Fruit fly (Drosophila melanogaster) whole organism, embryonic: ENCODE data around the gene RpS7.

ENCODE experiments used
- Blimp-1 ChIP-seq: fragments of 200-800 bp; sonication (Bioruptor generic); optimal IDR thresholded peaks from 3 replicates; lab custom pipeline; 2018; ENCODE audit warnings: missing biosample characterization, missing genetic modification characterization, mild to moderate bottlenecking, moderate library complexity, missing genetic modification reagents
- CG11723 ChIP-seq: fragments of 200-800 bp; sonication (Bioruptor generic); optimal IDR thresholded peaks from 2 replicates; lab custom pipeline; 2017; ENCODE audit warnings: missing biosample characterization, mild to moderate bottlenecking, missing genetic modification characterization
- CG12659 ChIP-seq: fragments of 200-800 bp; sonication (Bioruptor generic); optimal IDR thresholded peaks from 3 replicates; lab custom pipeline; 2017; ENCODE audit warnings: mild to moderate bottlenecking, missing biosample characterization, missing genetic modification reagents, missing genetic modification characterization
- CG15601 ChIP-seq: fragments of 200-800 bp; sonication (Bioruptor generic); optimal IDR thresholded peaks from 3 replicates; lab custom pipeline; 2019; ENCODE audit warnings: missing biosample characterization, mild to moderate bottlenecking, missing genetic modification characterization, moderate library complexity
- CG1603 ChIP-seq: fragments of 200-800 bp; sonication (Bioruptor generic); optimal IDR thresholded peaks from 2 replicates; lab custom pipeline; 2019; ENCODE audit warnings: missing biosample characterization, mild to moderate bottlenecking, missing genetic modification characterization, moderate library complexity
- CG16779 ChIP-seq: fragments of 200-800 bp; sonication (Bioruptor generic); IDR thresholded peaks from 2 replicates; pipeline ENCODE4 v1.3.6; 2022; ENCODE audit warnings: missing biosample characterization, missing genetic modification characterization
- CG17186 ChIP-seq: fragments of 200-800 bp; sonication (Bioruptor generic); optimal IDR thresholded peaks from 3 replicates; lab custom pipeline; 2017; ENCODE audit warnings: missing biosample characterization, missing genetic modification reagents, missing genetic modification characterization
- CG17612 ChIP-seq: fragments of 200-800 bp; sonication (Bioruptor generic); IDR thresholded peaks from 2 replicates; pipeline ENCODE4 v1.3.6; 2022; ENCODE audit warnings: missing biosample characterization, missing genetic modification characterization
- CG1832 ChIP-seq: fragments of 200-800 bp; sonication (Bioruptor generic); optimal IDR thresholded peaks from 2 replicates; lab custom pipeline; 2017; ENCODE audit warnings: missing biosample characterization, mild to moderate bottlenecking, missing genetic modification characterization, inconsistent platforms
- CG2116 ChIP-seq: fragments of 200-800 bp; sonication (Bioruptor generic); optimal IDR thresholded peaks from 3 replicates; lab custom pipeline; 2018; ENCODE audit warnings: missing biosample characterization, mild to moderate bottlenecking, missing genetic modification characterization
- CG2712 ChIP-seq: fragments of 200-800 bp; optimal IDR thresholded peaks from 3 replicates; lab custom pipeline; 2019; ENCODE audit warnings: missing biosample characterization, mild to moderate bottlenecking, missing genetic modification characterization, moderate library complexity
- CG2875 ChIP-seq: fragments of 200-800 bp; sonication (Bioruptor generic); optimal IDR thresholded peaks from 2 replicates; lab custom pipeline; 2017; ENCODE audit warnings: missing biosample characterization, mild to moderate bottlenecking, missing genetic modification characterization, missing genetic modification reagents
- CG31388 ChIP-seq: fragments of 200-800 bp; sonication (Bioruptor generic); optimal IDR thresholded peaks from 2 replicates; lab custom pipeline; 2016; ENCODE audit warnings: missing biosample characterization, missing genetic modification characterization
- CG4404 ChIP-seq: fragments of 200-800 bp; sonication (Bioruptor generic); IDR thresholded peaks from 2 replicates; pipeline ENCODE4 v1.3.6; 2022; ENCODE audit warnings: missing biosample characterization, missing genetic modification characterization
- CG4730 ChIP-seq: fragments of 200-800 bp; sonication (Bioruptor generic); IDR thresholded peaks from 2 replicates; pipeline ENCODE4 v1.3.6; 2022; ENCODE audit warnings: missing biosample characterization, missing genetic modification characterization
- CG7963 ChIP-seq: fragments of 200-800 bp; sonication (Bioruptor generic); IDR thresholded peaks from 3 replicates; pipeline ENCODE4 v1.3.6; 2022; ENCODE audit warnings: missing biosample characterization, missing genetic modification characterization; ENCODE audit not compliant: partially characterized antibody
- CG8478 ChIP-seq: fragments of >200 bp; optimal IDR thresholded peaks from 2 replicates; lab custom pipeline; 2018
- CG8924 ChIP-seq: fragments of 200-800 bp; optimal IDR thresholded peaks from 3 replicates; lab custom pipeline; 2019; ENCODE audit warnings: missing biosample characterization, mild to moderate bottlenecking, missing genetic modification characterization, moderate library complexity
- CG9437 ChIP-seq: fragments of 200-800 bp; sonication (Bioruptor generic); optimal IDR thresholded peaks from 2 replicates; lab custom pipeline; 2018; ENCODE audit warnings: missing biosample characterization, mild to moderate bottlenecking, missing genetic modification characterization
- CoRest ChIP-seq: fragments of 200-800 bp; sonication (Bioruptor generic); optimal IDR thresholded peaks from 3 replicates; lab custom pipeline; 2018; ENCODE audit warnings: missing biosample characterization, mild to moderate bottlenecking, missing genetic modification characterization, moderate library complexity
- Dek ChIP-seq: fragments of 200-800 bp; sonication (Bioruptor generic); optimal IDR thresholded peaks from 3 replicates; lab custom pipeline; 2019; ENCODE audit warnings: missing biosample characterization, mild to moderate bottlenecking, missing genetic modification characterization, moderate library complexity
- Dll ChIP-seq: fragments of 200-800 bp; sonication (Bioruptor generic); IDR thresholded peaks from 4 replicates; pipeline ENCODE4 v1.3.6; 2022; ENCODE audit warnings: missing biosample characterization, missing genetic modification characterization; ENCODE audit not compliant: partially characterized antibody
- Dref ChIP-seq: fragments of 200-800 bp; sonication (Bioruptor generic); IDR thresholded peaks from 2 replicates; pipeline ENCODE4 v1.3.6; 2022; ENCODE audit warnings: missing biosample characterization, missing genetic modification characterization
- Gug ChIP-seq: fragments of 200-800 bp; sonication (Bioruptor generic); IDR thresholded peaks from 4 replicates; pipeline ENCODE4 v1.3.6; 2022; ENCODE audit warnings: missing biosample characterization, missing genetic modification characterization
- Hand ChIP-seq: fragments of 200-800 bp; sonication (Bioruptor generic); optimal IDR thresholded peaks from 2 replicates; lab custom pipeline; 2017; ENCODE audit warnings: mild to moderate bottlenecking, missing biosample characterization, missing genetic modification reagents, missing genetic modification characterization
- Hey ChIP-seq: fragments of 200-800 bp; sonication (Bioruptor generic); optimal IDR thresholded peaks from 3 replicates; lab custom pipeline; 2018; ENCODE audit warnings: missing biosample characterization, mild to moderate bottlenecking, missing genetic modification characterization
- Hr51 ChIP-seq, 2 experiments: fragments of 200-800 bp; sonication (Bioruptor generic); optimal IDR thresholded peaks; 2 replicates in 1 of 2; 3 replicates in 1 of 2; lab custom pipeline; 2016 to 2018; ENCODE audit warnings: missing biosample characterization in 2 of 2, missing genetic modification characterization in 2 of 2, mild to moderate bottlenecking in 1 of 2, moderate library complexity in 1 of 2
- MESR4 ChIP-seq: fragments of 200-800 bp; sonication (Bioruptor generic); optimal IDR thresholded peaks from 2 replicates; lab custom pipeline; 2018; ENCODE audit warnings: missing biosample characterization, mild to moderate bottlenecking, missing genetic modification characterization, moderate library complexity
- NK7.1 ChIP-seq: fragments of 200-800 bp; sonication (Bioruptor generic); optimal IDR thresholded peaks from 3 replicates; lab custom pipeline; 2016; ENCODE audit warnings: missing biosample characterization, missing genetic modification characterization
- Scr ChIP-seq: fragments of 200-800 bp; sonication (Bioruptor generic); IDR thresholded peaks from 2 replicates; pipeline ENCODE4 v1.3.6; 2022; ENCODE audit warnings: missing biosample characterization, missing genetic modification characterization; ENCODE audit not compliant: partially characterized antibody
- Ssrp ChIP-seq: fragments of 200-800 bp; sonication (Bioruptor generic); optimal IDR thresholded peaks from 2 replicates; lab custom pipeline; 2018; ENCODE audit warnings: missing biosample characterization, mild to moderate bottlenecking, missing genetic modification characterization, moderate library complexity
- Usf ChIP-seq: fragments of 200-800 bp; sonication (Bioruptor generic); optimal IDR thresholded peaks from 2 replicates; lab custom pipeline; 2017; ENCODE audit warnings: missing genotype, missing biosample characterization, missing genetic modification characterization
- Xrp1 ChIP-seq: fragments of 200-800 bp; sonication (Bioruptor generic); IDR thresholded peaks from 2 replicates; pipeline ENCODE4 v1.3.6; 2022; ENCODE audit warnings: missing biosample characterization, missing genetic modification characterization
- abd-A ChIP-seq: fragments of 200-800 bp; sonication (Bioruptor generic); optimal IDR thresholded peaks from 3 replicates; lab custom pipeline; 2019; ENCODE audit warnings: missing biosample characterization, mild to moderate bottlenecking, missing genetic modification characterization, moderate library complexity
- bsh ChIP-seq, 2 experiments: fragments of 200-800 bp; sonication (Bioruptor generic); optimal IDR thresholded peaks; 2 replicates each; lab custom pipeline; 2017 to 2018; ENCODE audit warnings: mild to moderate bottlenecking in 2 of 2, missing biosample characterization in 2 of 2, missing genetic modification characterization in 2 of 2, moderate library complexity in 1 of 2
- chn ChIP-seq: fragments of 200-800 bp; sonication (Bioruptor generic); optimal IDR thresholded peaks from 2 replicates; lab custom pipeline; 2016; ENCODE audit warnings: missing biosample characterization, missing genetic modification characterization
- croc ChIP-seq: fragments of 200-800 bp; sonication (Bioruptor generic); conservative IDR thresholded peaks from 3 replicates; pipeline ENCODE4 v1.3.6; 2022; ENCODE audit warnings: missing biosample characterization, missing genetic modification characterization
- cwo ChIP-seq: fragments of 200-800 bp; sonication (Bioruptor generic); optimal IDR thresholded peaks from 3 replicates; lab custom pipeline; 2017; ENCODE audit warnings: missing biosample characterization, missing genetic modification characterization, mild to moderate bottlenecking, moderate library complexity, missing genetic modification reagents
- gt ChIP-seq: fragments of 200-800 bp; sonication (Bioruptor generic); IDR thresholded peaks from 2 replicates; pipeline ENCODE4 v1.3.6; 2022; ENCODE audit warnings: missing biosample characterization, missing genetic modification characterization
- jing ChIP-seq: fragments of 200-800 bp; sonication (Bioruptor generic); optimal IDR thresholded peaks from 2 replicates; lab custom pipeline; 2018; ENCODE audit warnings: missing biosample characterization, mild to moderate bottlenecking, missing genetic modification characterization
- jumu ChIP-seq: fragments of 200-800 bp; sonication (Bioruptor generic); optimal IDR thresholded peaks from 3 replicates; lab custom pipeline; 2016; ENCODE audit warnings: missing biosample characterization, missing genetic modification characterization
- nerfin-2 ChIP-seq: fragments of 200-800 bp; sonication (Bioruptor generic); IDR thresholded peaks from 2 replicates; pipeline ENCODE4 v1.3.6; 2022; ENCODE audit warnings: missing biosample characterization, missing genetic modification characterization; ENCODE audit not compliant: partially characterized antibody
- pb ChIP-seq: fragments of 200-800 bp; sonication (Bioruptor generic); optimal IDR thresholded peaks from 3 replicates; lab custom pipeline; 2016; ENCODE audit warnings: missing biosample characterization, missing genetic modification characterization
- pum ChIP-seq: fragments of 200-800 bp; sonication (Bioruptor generic); optimal IDR thresholded peaks from 2 replicates; lab custom pipeline; 2016; ENCODE audit warnings: missing biosample characterization, missing genetic modification characterization
- repo ChIP-seq: fragments of 200-800 bp; sonication (Bioruptor generic); optimal IDR thresholded peaks from 2 replicates; lab custom pipeline; 2016; ENCODE audit warnings: missing biosample characterization, missing genetic modification characterization
- row ChIP-seq: fragments of 200-800 bp; sonication (Bioruptor generic); IDR thresholded peaks from 3 replicates; pipeline ENCODE4 v1.3.6; 2022; ENCODE audit warnings: missing biosample characterization, missing genetic modification characterization
- slou ChIP-seq: fragments of 200-800 bp; sonication (Bioruptor generic); optimal IDR thresholded peaks from 3 replicates; lab custom pipeline; 2016; ENCODE audit warnings: missing biosample characterization, missing genetic modification characterization
- so ChIP-seq: fragments of 200-800 bp; sonication (Bioruptor generic); IDR thresholded peaks from 3 replicates; pipeline ENCODE4 v1.3.6; 2022; ENCODE audit warnings: missing biosample characterization, missing genetic modification characterization
- tgo ChIP-seq: fragments of 200-800 bp; sonication (Bioruptor generic); IDR thresholded peaks from 3 replicates; pipeline ENCODE4 v1.3.6; 2022; ENCODE audit warnings: missing biosample characterization, missing genetic modification characterization
- trh ChIP-seq: fragments of 200-800 bp; sonication (Bioruptor generic); optimal IDR thresholded peaks from 2 replicates; lab custom pipeline; 2016; ENCODE audit warnings: missing biosample characterization, missing genetic modification characterization
- vvl ChIP-seq: fragments of 200-800 bp; sonication (Bioruptor generic); IDR thresholded peaks from 2 replicates; pipeline ENCODE4 v1.3.6; 2022; ENCODE audit warnings: missing biosample characterization, missing genetic modification characterization

The RpS7 gene

dm6 chr3R:30179934-30180333 lies 28.9 kb downstream of the RpS7 start, which contains the start of gene Bet5 (continued):
- no peak for TF ChIP-seq Dek (tag; lab: Kevin White, UChicago)
- TF ChIP-seq CG15601, result no peak
- peak; percentile 29 for TF ChIP-seq CG17186 (GFP tag; lab: Kevin White, UChicago)
- no peak for TF ChIP-seq CG4404 (GFP tag; lab: Robert Waterston, UW)
- TF ChIP-seq CG12659 (GFP tag; lab: Kevin White, UChicago), result peak; percentile 8
- TF ChIP-seq CG2875 (GFP tag; lab: Kevin White, UChicago), result no peak
- TF ChIP-seq so (GFP tag; lab: Robert Waterston, UW), result no peak
- TF ChIP-seq CG1603 (tag; lab: Kevin White, UChicago), result peak; percentile 46
- TF ChIP-seq MESR4 (GFP tag; lab: Kevin White, UChicago), result peak; percentile 4
- TF ChIP-seq CG17612 (GFP tag; lab: Robert Waterston, UW), result no peak
- TF ChIP-seq Hr51 (GFP tag; optimal IDR thresholded peaks at IDR 0.05; lab: Kevin White, UChicago), result no peak
- TF ChIP-seq jumu (GFP tag; lab: Kevin White, UChicago), result no peak
- TF ChIP-seq Blimp-1 (GFP tag; lab: Kevin White, UChicago), result no peak
- no peak for TF ChIP-seq Ssrp (tag; lab: Kevin White, UChicago)
- TF ChIP-seq CG4730 (GFP tag; lab: Robert Waterston, UW), result no peak
- no peak for TF ChIP-seq bsh (GFP tag; optimal IDR thresholded peaks at IDR 0.05; lab: Kevin White, UChicago)
- no peak for TF ChIP-seq CG11723 (GFP tag; lab: Kevin White, UChicago)
- no peak for TF ChIP-seq Hey (tag; lab: Kevin White, UChicago)
- peak; percentile 52; the same call in 2 of the 4 replicates for TF ChIP-seq Dll (GFP tag; lab: Robert Waterston, UW)
- TF ChIP-seq vvl (GFP tag; lab: Robert Waterston, UW), result peak; percentile 59
- no peak for TF ChIP-seq croc (GFP tag; lab: Robert Waterston, UW)
- TF ChIP-seq CG8924 (tag; lab: Kevin White, UChicago), result no peak
- TF ChIP-seq Usf (GFP tag; lab: Kevin White, UChicago), result no peak
- no peak for TF ChIP-seq CG8478 (lab: Kevin White, UChicago)
- TF ChIP-seq CG2116 (GFP tag; lab: Kevin White, UChicago), result peak; percentile 12
- no peak for TF ChIP-seq nerfin-2 (GFP tag; lab: Robert Waterston, UW)
- no peak for TF ChIP-seq repo (GFP tag; lab: Kevin White, UChicago)
- no peak for TF ChIP-seq CG7963 (GFP tag; lab: Robert Waterston, UW)
- no peak for TF ChIP-seq CG2712
- TF ChIP-seq chn, result no peak
- no peak for TF ChIP-seq CG1832
- 0 out of 3 replicates have a peak, but pooled peaks have one; percentile 8 for TF ChIP-seq row
- TF ChIP-seq pum (GFP tag; lab: Kevin White, UChicago), result no peak
- TF ChIP-seq jing, result no peak
- no peak for TF ChIP-seq gt (GFP tag; lab: Robert Waterston, UW)
- TF ChIP-seq Hand (GFP tag; lab: Kevin White, UChicago), result no peak
- no peak for TF ChIP-seq Gug (GFP tag; lab: Robert Waterston, UW)
- no peak for TF ChIP-seq tgo (GFP tag; lab: Robert Waterston, UW)
- no peak for TF ChIP-seq Xrp1
- no peak for TF ChIP-seq CoRest
- TF ChIP-seq pb (GFP tag; lab: Kevin White, UChicago), result no peak
- no peak for TF ChIP-seq CG16779 (GFP tag; lab: Robert Waterston, UW)
- TF ChIP-seq Dref (GFP tag; lab: Robert Waterston, UW), result no peak
- 0 out of 2 replicates have a peak, but pooled peaks have one; percentile 18 for TF ChIP-seq Scr (GFP tag; lab: Robert Waterston, UW)
- peak; percentile 87 for TF ChIP-seq CG9437 (GFP tag; lab: Kevin White, UChicago)
- TF ChIP-seq CG31388 (GFP tag; lab: Kevin White, UChicago), result no peak
- no peak for TF ChIP-seq trh (GFP tag; lab: Kevin White, UChicago)
- TF ChIP-seq slou, result no peak
- no peak for TF ChIP-seq NK7.1
- no peak for TF ChIP-seq abd-A (tag; lab: Kevin White, UChicago)
- TF ChIP-seq cwo (GFP tag; lab: Kevin White, UChicago), result no peak
